Worm (Caenorhabditis elegans) whole organism, L2 larva: ENCODE measurements around the gene moa-1.

ENCODE experiments used
- C34F6.9 ChIP-seq: fragments of 150-350 bp; optimal IDR thresholded peaks from 2 replicates; lab custom pipeline; 2014; ENCODE audit warnings: missing biosample characterization, missing genetic modification characterization
- F13H6.1 ChIP-seq: sonication (generic microtip); optimal IDR thresholded peaks from 2 replicates; lab custom pipeline; 2016; ENCODE audit warnings: missing genetic modification characterization, missing compliant biosample characterization
- R02D3.7 ChIP-seq: fragments of 150-350 bp; optimal IDR thresholded peaks from 2 replicates; lab custom pipeline; 2014; ENCODE audit warnings: missing biosample characterization, missing genetic modification characterization
- Y55F3AM.14 ChIP-seq: fragments of 200-800 bp; sonication (Bioruptor generic); optimal IDR thresholded peaks from 2 replicates; lab custom pipeline; 2018; ENCODE audit warnings: mild to moderate bottlenecking, missing genetic modification characterization, missing compliant biosample characterization
- ZK546.5 ChIP-seq: sonication (generic microtip); optimal IDR thresholded peaks from 2 replicates; lab custom pipeline; 2017; ENCODE audit warnings: missing biosample characterization, missing genetic modification characterization
- alr-1 ChIP-seq: fragments of 150-350 bp; optimal IDR thresholded peaks from 2 replicates; lab custom pipeline; 2014; ENCODE audit warnings: missing biosample characterization, missing genetic modification characterization
- aly-2 ChIP-seq: fragments of 150-350 bp; optimal IDR thresholded peaks from 2 replicates; lab custom pipeline; 2014; ENCODE audit warnings: missing biosample characterization, missing genetic modification characterization
- ama-1 ChIP-seq: fragments of 150-350 bp; optimal IDR thresholded peaks from 2 replicates; lab custom pipeline; 2018; ENCODE audit warnings: inconsistent platforms
- blmp-1 ChIP-seq: sonication (generic microtip); optimal IDR thresholded peaks from 2 replicates; lab custom pipeline; 2017; ENCODE audit warnings: missing genetic modification characterization, mild to moderate bottlenecking, missing compliant biosample characterization, antibody characterized with exemption, moderate library complexity; ENCODE audit not compliant: insufficient read depth
- ceh-16 ChIP-seq: fragments of 150-350 bp; optimal IDR thresholded peaks from 2 replicates; lab custom pipeline; 2014; ENCODE audit warnings: missing biosample characterization, missing genetic modification characterization
- ceh-82 ChIP-seq: fragments of 150-350 bp; optimal IDR thresholded peaks from 2 replicates; lab custom pipeline; 2014; ENCODE audit warnings: missing biosample characterization, missing genetic modification characterization
- crh-2 ChIP-seq: sonication (generic microtip); optimal IDR thresholded peaks from 2 replicates; lab custom pipeline; 2017; ENCODE audit warnings: missing biosample characterization, missing genetic modification characterization
- dmd-4 ChIP-seq: sonication (generic microtip); optimal IDR thresholded peaks from 2 replicates; lab custom pipeline; 2017; ENCODE audit warnings: missing biosample characterization, missing genetic modification characterization
- egl-27 ChIP-seq: sonication (generic microtip); optimal IDR thresholded peaks from 3 replicates; lab custom pipeline; 2017; ENCODE audit warnings: missing biosample characterization, missing genetic modification reagents, missing genetic modification characterization
- elt-1 ChIP-seq: fragments of 150-350 bp; optimal IDR thresholded peaks from 2 replicates; lab custom pipeline; 2014; ENCODE audit warnings: missing biosample characterization, missing genetic modification characterization
- elt-3 ChIP-seq: sonication (generic microtip); optimal IDR thresholded peaks from 2 replicates; lab custom pipeline; 2017; ENCODE audit warnings: missing biosample characterization, missing genetic modification characterization
- fos-1 ChIP-seq: fragments of 150-350 bp; optimal IDR thresholded peaks from 2 replicates; lab custom pipeline; 2014; ENCODE audit warnings: missing biosample characterization, missing genetic modification characterization
- gmeb-1 ChIP-seq: fragments of 150-350 bp; optimal IDR thresholded peaks from 2 replicates; lab custom pipeline; 2014; ENCODE audit warnings: missing biosample characterization, missing genetic modification characterization
- lin-11 ChIP-seq: fragments of 150-350 bp; sonication (generic microtip); optimal IDR thresholded peaks from 2 replicates; lab custom pipeline; 2014; ENCODE audit warnings: missing biosample characterization, missing genetic modification characterization, inconsistent platforms, mixed read lengths
- lin-13 ChIP-seq: fragments of 150-350 bp; optimal IDR thresholded peaks from 2 replicates; lab custom pipeline; 2014; ENCODE audit warnings: missing biosample characterization, missing genetic modification reagents, missing genetic modification characterization
- lin-39 ChIP-seq: fragments of 150-350 bp; optimal IDR thresholded peaks from 2 replicates; lab custom pipeline; 2014; ENCODE audit warnings: missing biosample characterization, missing genetic modification reagents, missing genetic modification characterization
- lsy-2 ChIP-seq, 2 experiments: fragments of 150-350 bp in 1 of 2; sonication (generic microtip) in 1 of 2; optimal IDR thresholded peaks; 2 replicates each; lab custom pipeline; 2014 to 2017; ENCODE audit warnings: missing biosample characterization in 2 of 2, missing genetic modification characterization in 2 of 2
- mab-5 ChIP-seq: fragments of 150-350 bp; optimal IDR thresholded peaks from 2 replicates; lab custom pipeline; 2014; ENCODE audit warnings: missing biosample characterization, missing genetic modification characterization
- mbf-1 ChIP-seq: sonication (generic microtip); optimal IDR thresholded peaks from 2 replicates; lab custom pipeline; 2017; ENCODE audit warnings: missing biosample characterization, missing genetic modification characterization
- mdl-1 ChIP-seq, 2 experiments: fragments of 150-350 bp in 1 of 2; sonication (generic microtip) in 1 of 2; optimal IDR thresholded peaks; 2 replicates each; lab custom pipeline; 2017; ENCODE audit warnings: missing biosample characterization in 2 of 2, missing genetic modification characterization in 2 of 2
- nhr-10 ChIP-seq: sonication (generic microtip); optimal IDR thresholded peaks from 2 replicates; lab custom pipeline; 2017; ENCODE audit warnings: missing biosample characterization, missing genetic modification characterization
- nhr-11 ChIP-seq: fragments of 150-350 bp; optimal IDR thresholded peaks from 2 replicates; lab custom pipeline; 2014; ENCODE audit warnings: missing biosample characterization, missing genetic modification characterization
- nhr-12 ChIP-seq: fragments of 150-350 bp; optimal IDR thresholded peaks from 2 replicates; lab custom pipeline; 2014; ENCODE audit warnings: missing biosample characterization, missing genetic modification characterization
- nhr-129 ChIP-seq: fragments of 150-350 bp; optimal IDR thresholded peaks from 2 replicates; lab custom pipeline; 2014; ENCODE audit warnings: missing biosample characterization, missing genetic modification characterization
- nhr-21 ChIP-seq: fragments of 150-350 bp; optimal IDR thresholded peaks from 2 replicates; lab custom pipeline; 2014; ENCODE audit warnings: missing biosample characterization, missing genetic modification characterization
- nhr-23 ChIP-seq: fragments of 150-350 bp; optimal IDR thresholded peaks from 2 replicates; lab custom pipeline; 2014; ENCODE audit warnings: missing biosample characterization, missing genetic modification reagents, missing genetic modification characterization
- nhr-237 ChIP-seq: fragments of 150-350 bp; optimal IDR thresholded peaks from 2 replicates; lab custom pipeline; 2014; ENCODE audit warnings: missing biosample characterization, missing genetic modification characterization
- nhr-25 ChIP-seq: fragments of 150-350 bp; sonication (generic microtip); optimal IDR thresholded peaks from 3 replicates; lab custom pipeline; 2014; ENCODE audit warnings: missing biosample characterization, missing genetic modification characterization
- nhr-6 ChIP-seq: fragments of 150-350 bp; optimal IDR thresholded peaks from 2 replicates; lab custom pipeline; 2014; ENCODE audit warnings: missing biosample characterization, missing genetic modification characterization
- nhr-77 ChIP-seq: fragments of 150-350 bp; optimal IDR thresholded peaks from 2 replicates; lab custom pipeline; 2014; ENCODE audit warnings: missing biosample characterization, missing genetic modification characterization
- peb-1 ChIP-seq: fragments of 150-350 bp; optimal IDR thresholded peaks from 2 replicates; lab custom pipeline; 2014; ENCODE audit warnings: missing biosample characterization, missing genetic modification characterization
- sem-4 ChIP-seq: fragments of 150-350 bp; optimal IDR thresholded peaks from 2 replicates; lab custom pipeline; 2014; ENCODE audit warnings: missing biosample characterization, missing genetic modification reagents, missing genetic modification characterization
- skn-1 ChIP-seq: sonication (generic microtip); optimal IDR thresholded peaks from 2 replicates; lab custom pipeline; 2017; ENCODE audit warnings: missing biosample characterization, missing genetic modification characterization
- sma-3 ChIP-seq: sonication (generic microtip); optimal IDR thresholded peaks from 2 replicates; lab custom pipeline; 2016; ENCODE audit warnings: missing genetic modification reagents, missing genetic modification characterization, missing compliant biosample characterization
- sma-9 ChIP-seq, 2 experiments: fragments of 150-350 bp in 1 of 2; sonication (generic microtip) in 1 of 2; optimal IDR thresholded peaks; 2 replicates each; lab custom pipeline; 2014 to 2016; ENCODE audit warnings: missing genetic modification characterization in 2 of 2, mild to moderate bottlenecking in 1 of 2, missing biosample characterization in 1 of 2, missing compliant biosample characterization in 1 of 2, missing genetic modification reagents in 1 of 2, moderate library complexity in 1 of 2
- snpc-4 ChIP-seq: fragments of 150-350 bp; optimal IDR thresholded peaks from 2 replicates; lab custom pipeline; 2014; ENCODE audit warnings: missing biosample characterization, missing genetic modification characterization
- unc-39 ChIP-seq: fragments of 150-350 bp; optimal IDR thresholded peaks from 2 replicates; lab custom pipeline; 2014; ENCODE audit warnings: missing biosample characterization, missing genetic modification characterization
- unc-55 ChIP-seq: fragments of 150-350 bp; sonication (generic microtip); optimal IDR thresholded peaks from 3 replicates; lab custom pipeline; 2014; ENCODE audit warnings: missing biosample characterization, missing genetic modification reagents, missing genetic modification characterization
- unc-62 ChIP-seq: fragments of 150-350 bp; optimal IDR thresholded peaks from 2 replicates; lab custom pipeline; 2014; ENCODE audit warnings: missing biosample characterization, missing genetic modification reagents, missing genetic modification characterization
- zag-1 ChIP-seq: fragments of 150-350 bp; optimal IDR thresholded peaks from 2 replicates; lab custom pipeline; 2014; ENCODE audit warnings: missing biosample characterization, missing genetic modification characterization
- ztf-1 ChIP-seq: fragments of 200-800 bp; sonication (Bioruptor generic); conservative IDR thresholded peaks from 2 replicates; pipeline ENCODE4 v1.3.6; 2022; ENCODE audit warnings: missing genetic modification characterization, missing compliant biosample characterization
- ztf-11 ChIP-seq: sonication (generic microtip); optimal IDR thresholded peaks from 2 replicates; lab custom pipeline; 2017; ENCODE audit warnings: missing biosample characterization, missing genetic modification characterization
- ztf-4 ChIP-seq: fragments of 150-350 bp; optimal IDR thresholded peaks from 2 replicates; lab custom pipeline; 2014; ENCODE audit warnings: missing biosample characterization, missing genetic modification characterization

moa-1 gene

ce11 chrIII:1925786-1926185 is 43.9 kb downstream of the moa-1 start:
- TF ChIP-seq gmeb-1 (no peak), sma-9 (GFP tag; optimal IDR thresholded peaks at IDR 0.05; lab: Kevin White, UChicago) (peak; percentile 46), sma-9 (tag; optimal IDR thresholded peaks at IDR 0.05; lab: Kevin White, UChicago) (no peak), unc-62 (GFP tag; lab: Kevin White, UChicago) (no peak), ztf-4 (tag; lab: Kevin White, UChicago) (no peak)

ce11 chrIII:1925048-1925537 is 44.6 kb downstream of the moa-1 start:
- TF ChIP-seq nhr-237 (tag; lab: Kevin White, UChicago) (peak; percentile 83), Y55F3AM.14 (GFP tag; lab: Kevin White, UChicago) (peak; percentile 100), lin-11 (tag; lab: Kevin White, UChicago) (peak; percentile 85), ztf-1 (GFP tag; lab: Robert Waterston, UW) (no peak), nhr-77 (peak; percentile 86), sma-3 (GFP tag; lab: Kevin White, UChicago) (peak; percentile 99), elt-1 (tag; lab: Kevin White, UChicago) (peak; percentile 74), peb-1 (tag; lab: Kevin White, UChicago) (peak; percentile 97), ztf-4 (tag; lab: Kevin White, UChicago) (peak; percentile 94), mbf-1 (no peak), R02D3.7 (tag; lab: Kevin White, UChicago) (peak; percentile 46), nhr-23 (no peak), unc-39 (tag; lab: Kevin White, UChicago) (no peak), sma-9 (GFP tag; optimal IDR thresholded peaks at IDR 0.05; lab: Kevin White, UChicago) (peak; percentile 100), sma-9 (tag; optimal IDR thresholded peaks at IDR 0.05; lab: Kevin White, UChicago) (peak; percentile 100), nhr-10 (peak; percentile 54), fos-1 (tag; lab: Kevin White, UChicago) (peak; percentile 97), mdl-1 (tag; optimal IDR thresholded peaks at IDR 0.05; lab: Kevin White, UChicago) (peak; percentile 97 to 98), nhr-25 (tag; lab: Kevin White, UChicago) (peak; percentile 99), nhr-11 (tag; lab: Kevin White, UChicago) (peak; percentile 36), zag-1 (peak; percentile 95), unc-55 (peak; percentile 86), nhr-6 (peak; percentile 94), dmd-4 (tag; lab: Kevin White, UChicago) (peak; percentile 34), lin-39 (tag; lab: Kevin White, UChicago) (no peak), mab-5 (tag; lab: Kevin White, UChicago) (peak; percentile 96), elt-3 (tag; lab: Kevin White, UChicago) (no peak), nhr-129 (tag; lab: Kevin White, UChicago) (peak; percentile 95), skn-1 (tag; lab: Kevin White, UChicago) (peak; percentile 92), ZK546.5 (tag; lab: Kevin White, UChicago) (peak; percentile 53), ztf-11 (tag; lab: Kevin White, UChicago) (peak; percentile 41), sem-4 (tag; lab: Kevin White, UChicago) (peak; percentile 97), lin-13 (GFP tag; lab: Kevin White, UChicago) (peak; percentile 93), alr-1 (tag; lab: Kevin White, UChicago) (peak; percentile 19), nhr-21 (peak; percentile 99), unc-62 (GFP tag; lab: Kevin White, UChicago) (peak; percentile 95), aly-2 (tag; lab: Kevin White, UChicago) (no peak), lsy-2 (tag; optimal IDR thresholded peaks at IDR 0.05; lab: Kevin White, UChicago) (peak; percentile 80 to 95), nhr-12 (tag; lab: Kevin White, UChicago) (no peak), ceh-82 (tag; lab: Kevin White, UChicago) (peak; percentile 84), F13H6.1 (tag; lab: Kevin White, UChicago) (peak; percentile 100), ama-1 (lab: Kevin White, UChicago) (no peak), crh-2 (tag; lab: Kevin White, UChicago) (peak; percentile 97), gmeb-1 (peak; percentile 86), C34F6.9 (tag; lab: Kevin White, UChicago) (peak; percentile 95), ceh-16 (peak; percentile 87), snpc-4 (tag; lab: Kevin White, UChicago) (peak; percentile 77), blmp-1 (tag; lab: Kevin White, UChicago) (peak; percentile 98), egl-27 (peak; percentile 100)
